Worm (Caenorhabditis elegans): ENCODE data around the gene clec-232.

DNA sequence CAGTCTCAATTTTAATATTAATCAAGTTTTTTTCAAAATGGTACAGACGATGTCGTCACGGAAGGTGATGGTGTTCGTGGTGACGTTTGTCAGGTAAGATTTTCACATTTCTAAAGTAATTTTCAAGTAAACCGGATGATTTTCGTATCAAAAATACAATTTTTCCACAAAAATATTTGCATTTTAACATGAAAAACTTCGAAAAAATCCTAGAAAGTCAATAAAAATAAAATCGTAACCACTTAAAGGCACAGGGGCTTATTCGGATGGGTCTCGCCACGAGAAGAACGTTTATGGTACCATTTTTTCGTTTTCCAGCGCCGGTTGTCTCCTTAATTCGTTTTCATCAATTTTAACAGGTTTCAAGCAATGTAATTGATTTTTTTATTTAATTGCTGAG, 48.4 kb downstream of the clec-232 start, which contains the start of gene T10C6.6:
- TF ChIP-seq D2030.7 (GFP tag; IDR thresholded peaks at IDR 0.05) (peak; percentile 56), F22D6.2 (tag; optimal IDR thresholded peaks at IDR 0.05) (no peak), ets-4 (GFP tag; optimal IDR thresholded peaks at IDR 0.05) (no peak), mxl-1 (tag; optimal IDR thresholded peaks at IDR 0.05) (no peak), nhr-179 (tag; optimal IDR thresholded peaks at IDR 0.05) (no peak)

Data from whole organism, young adult.